Fruit fly (Drosophila melanogaster) whole organism, larva: ENCODE data around the gene Nipsnap.

Source experiments
- noc ChIP-seq: fragments of 200-800 bp; sonication (Bioruptor generic); optimal IDR thresholded peaks from 3 replicates; lab custom pipeline; 2019; ENCODE audit warnings: missing biosample characterization, mild to moderate bottlenecking, missing genetic modification characterization, moderate library complexity

Nipsnap gene

dm6 chrX:16073375-16073982, at the start of gene Nipsnap:
Nipsnap (minus strand) TSS chrX:16073568.
- TF ChIP-seq noc (tag; lab: Kevin White, UChicago): no peak

dm6 chrX:16111655-16112054, 38.3 kb upstream of the Nipsnap start:
- no peak for TF ChIP-seq noc (tag; lab: Kevin White, UChicago)

DNA sequence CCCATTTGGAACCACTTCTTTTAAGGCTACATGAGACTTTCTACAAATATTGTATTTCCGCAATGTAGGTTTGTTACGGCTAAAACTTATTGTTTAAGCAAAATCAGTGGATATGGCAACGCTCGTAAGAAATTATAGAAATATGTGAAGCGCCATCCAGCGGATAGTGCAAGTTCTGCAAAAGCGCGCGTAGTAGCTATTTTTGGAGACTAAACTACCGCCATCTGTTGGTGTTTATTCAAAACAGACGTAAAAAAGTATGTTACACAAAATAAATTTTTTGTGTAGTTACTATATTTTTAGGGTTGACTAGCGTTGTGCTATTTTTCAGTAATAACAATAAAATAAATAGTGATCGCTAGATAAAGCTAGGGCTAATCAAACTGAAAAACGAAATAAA, 32.3 kb upstream of the Nipsnap start:
- no peak for TF ChIP-seq noc (tag; lab: Kevin White, UChicago)

DNA sequence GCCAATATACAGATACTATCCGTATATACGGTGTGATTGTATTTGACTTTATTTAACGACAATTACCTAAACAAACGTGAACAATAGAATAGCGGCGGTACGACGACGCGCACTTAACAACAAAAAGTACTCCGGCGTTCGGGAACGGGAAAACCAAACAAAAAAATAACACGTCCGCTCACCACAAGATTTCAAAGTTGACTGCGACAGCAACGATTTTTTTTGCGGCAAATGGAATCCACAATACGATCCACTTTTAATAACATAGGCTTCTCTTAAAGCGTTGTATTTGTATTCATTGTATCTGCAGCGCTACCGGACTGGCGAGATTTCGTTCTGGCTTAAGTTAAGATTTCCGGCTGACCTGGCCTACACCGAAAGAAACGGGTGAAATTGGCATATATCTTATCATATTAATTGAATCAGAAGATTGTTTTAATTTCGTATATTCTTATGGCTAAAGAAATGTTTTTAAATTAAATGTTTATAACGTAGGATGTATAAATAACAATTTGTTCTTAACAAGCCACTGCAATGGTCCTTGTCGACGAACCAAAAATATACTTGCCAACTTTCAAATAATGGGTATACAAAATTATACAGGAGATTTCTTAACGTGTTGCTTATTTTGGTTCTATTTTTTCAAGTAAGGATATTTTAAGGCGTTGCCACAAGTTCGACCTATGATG, 31.5 kb upstream of the Nipsnap start, which contains the start of the genes CG42353 and CG42354:
CG42353 (minus strand) TSS at position 209 of the 689 bp plus-strand sequence.
CG42354 (minus strand) TSS at position 209 of the 689 bp plus-strand sequence.
- TF ChIP-seq noc (tag; lab: Kevin White, UChicago): peak; percentile 55

- no peak for TF ChIP-seq noc (tag; lab: Kevin White, UChicago)
Measured at dm6 chrX:16104056-16104737, 30.8 kb upstream of the Nipsnap start.

dm6 chrX:16103482-16103881, 30.1 kb upstream of the Nipsnap start:
- TF ChIP-seq noc (tag; lab: Kevin White, UChicago): no peak

dm6 chrX:16102338-16103218, 29.2 kb upstream of the Nipsnap start:
- TF ChIP-seq noc (tag; lab: Kevin White, UChicago): peak; percentile 84

dm6 chrX:16100726-16101351, 27.5 kb upstream of the Nipsnap start:
- no peak for TF ChIP-seq noc (tag; lab: Kevin White, UChicago)

dm6 chrX:16096488-16096887, 23.1 kb upstream of the Nipsnap start:
- TF ChIP-seq noc (tag; lab: Kevin White, UChicago): no peak

dm6 chrX:16092614-16093280, 19.4 kb upstream of the Nipsnap start:
- no peak for TF ChIP-seq noc (tag; lab: Kevin White, UChicago)

- peak; percentile 22 for TF ChIP-seq noc (tag; lab: Kevin White, UChicago)
Measured at dm6 chrX:16091431-16091990, 18.1 kb upstream of the Nipsnap start, which contains the start of gene Tob. Tob (minus strand) TSS chrX:16091495.

DNA sequence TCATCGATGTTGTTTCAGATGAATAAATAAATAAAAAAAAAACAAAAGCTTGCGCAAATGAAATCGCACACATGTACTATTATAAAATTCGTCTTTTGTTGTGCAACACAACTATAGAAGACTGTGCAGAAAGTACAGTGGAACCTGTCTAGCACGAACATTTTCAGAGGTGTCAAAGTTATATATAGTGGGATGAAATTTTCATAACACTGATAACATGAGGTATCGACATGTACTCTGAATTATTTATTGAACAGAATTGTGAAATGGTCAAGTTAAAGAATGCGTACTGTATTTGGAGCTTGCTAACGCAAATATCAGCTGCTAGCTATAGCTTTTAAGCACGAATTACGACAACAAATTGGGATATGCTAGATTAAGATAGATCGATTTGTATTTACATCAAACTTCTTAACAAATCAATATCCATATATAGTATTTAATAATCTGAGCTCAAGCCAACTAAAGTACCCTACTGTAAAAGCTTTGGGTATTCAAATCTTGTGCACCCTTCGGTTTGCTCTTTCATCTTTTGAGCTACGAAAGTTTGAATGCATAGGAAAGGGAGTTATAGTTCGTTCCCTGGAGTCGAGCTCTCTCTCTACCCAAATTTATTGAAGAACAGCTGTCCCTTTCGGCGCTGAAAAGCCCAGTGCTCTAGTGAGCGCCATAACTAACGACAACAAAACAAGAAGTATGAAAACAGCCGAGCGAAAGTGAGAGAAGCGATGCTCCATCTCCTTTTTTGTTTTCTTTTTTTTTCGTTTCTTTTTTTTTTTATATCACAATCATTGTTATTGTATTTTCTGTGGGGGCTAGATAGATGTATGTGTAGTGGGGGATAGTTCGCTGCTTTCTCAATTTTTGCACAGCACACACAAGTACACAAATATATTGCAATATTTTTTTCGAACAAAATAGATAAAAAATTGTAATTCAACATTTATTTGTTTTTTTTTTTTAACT, 17.1 kb upstream of the Nipsnap start:
- TF ChIP-seq noc (tag; lab: Kevin White, UChicago): peak; percentile 96
